Worm (Caenorhabditis elegans) whole organism, L1 larva: ENCODE measurements around the gene algn-3.

Experiments used
- C34B4.2 ChIP-seq: sonication (generic microtip); optimal IDR thresholded peaks from 2 replicates; lab custom pipeline; 2017; ENCODE audit warnings: mild to moderate bottlenecking, missing genetic modification characterization, missing compliant biosample characterization
- alr-1 ChIP-seq: fragments of 200-800 bp; sonication (Bioruptor generic); optimal IDR thresholded peaks from 2 replicates; lab custom pipeline; 2018; ENCODE audit warnings: borderline replicate concordance, mild to moderate bottlenecking, missing genetic modification characterization, missing compliant biosample characterization
- blmp-1 ChIP-seq: fragments of 150-350 bp; optimal IDR thresholded peaks from 2 replicates; lab custom pipeline; 2014; ENCODE audit warnings: missing biosample characterization, missing genetic modification characterization
- ceh-82 ChIP-seq, 3 experiments: fragments of 150-350 bp in 1 of 3; sonication (generic microtip) in 2 of 3; optimal IDR thresholded peaks; 2 replicates each; lab custom pipeline; 2014 to 2017; ENCODE audit warnings: missing biosample characterization in 3 of 3, missing genetic modification characterization in 3 of 3
- ceh-88 ChIP-seq: fragments of 200-800 bp; sonication (Bioruptor generic); IDR thresholded peaks from 2 replicates; pipeline ENCODE4 v1.3.6; 2022; ENCODE audit warnings: missing genetic modification characterization, missing compliant biosample characterization
- ceh-90 ChIP-seq: sonication (generic microtip); optimal IDR thresholded peaks from 2 replicates; lab custom pipeline; 2016; ENCODE audit warnings: missing genetic modification characterization, missing compliant biosample characterization
- dpl-1 ChIP-seq, 3 experiments: fragments of 150-350 bp in 2 of 3; sonication (generic microtip) in 1 of 3; optimal IDR thresholded peaks; 2 replicates each; lab custom pipeline; 2014 to 2017; ENCODE audit warnings: missing biosample characterization in 3 of 3, missing genetic modification characterization in 3 of 3, missing genetic modification reagents in 3 of 3
- dsc-1 ChIP-seq: sonication (generic microtip); optimal IDR thresholded peaks from 2 replicates; lab custom pipeline; 2016; ENCODE audit warnings: mild to moderate bottlenecking, missing genetic modification characterization, missing compliant biosample characterization
- efl-1 ChIP-seq, 4 experiments: fragments of 150-350 bp; optimal IDR thresholded peaks in 3 of 4; peaks in 1 of 4; 1 replicate in 1 of 4; 2 replicates in 3 of 4; lab custom pipeline; 2014; ENCODE audit warnings: missing biosample characterization in 2 of 4, missing genetic modification characterization in 2 of 4, missing genetic modification reagents in 2 of 4
- ets-5 ChIP-seq: fragments of 200-800 bp; sonication (Bioruptor generic); IDR thresholded peaks from 2 replicates; pipeline ENCODE4 v1.3.6; 2022; ENCODE audit warnings: missing genetic modification characterization, missing compliant biosample characterization
- fkh-4 ChIP-seq: sonication (generic microtip); optimal IDR thresholded peaks from 2 replicates; lab custom pipeline; 2016; ENCODE audit warnings: missing compliant biosample characterization, missing genetic modification characterization, borderline replicate concordance
- grh-1 ChIP-seq: fragments of 200-800 bp; sonication (Bioruptor generic); IDR thresholded peaks from 2 replicates; pipeline ENCODE4 v1.3.6; 2022; ENCODE audit warnings: missing genetic modification reagents, missing genetic modification characterization, missing compliant biosample characterization
- hlh-4 ChIP-seq: sonication (generic microtip); optimal IDR thresholded peaks from 2 replicates; lab custom pipeline; 2016; ENCODE audit warnings: mild to moderate bottlenecking, missing genetic modification characterization, missing compliant biosample characterization
- irx-1 ChIP-seq: sonication (generic microtip); optimal IDR thresholded peaks from 2 replicates; lab custom pipeline; 2016; ENCODE audit warnings: missing genetic modification characterization, missing compliant biosample characterization
- isw-1 ChIP-seq: fragments of 200-800 bp; sonication (Bioruptor generic); IDR thresholded peaks from 2 replicates; pipeline ENCODE4 v1.3.6; 2022; ENCODE audit warnings: missing genetic modification characterization, missing compliant biosample characterization
- jun-1 ChIP-seq: fragments of 150-350 bp; optimal IDR thresholded peaks from 2 replicates; lab custom pipeline; 2014; ENCODE audit warnings: missing biosample characterization, missing genetic modification reagents, missing genetic modification characterization
- lin-13 ChIP-seq: fragments of 150-350 bp; optimal IDR thresholded peaks from 2 replicates; lab custom pipeline; 2014; ENCODE audit warnings: missing biosample characterization, missing genetic modification reagents, missing genetic modification characterization
- lin-35 ChIP-seq, 2 experiments: fragments of 150-350 bp; optimal IDR thresholded peaks; 2 replicates each; lab custom pipeline; 2014; ENCODE audit warnings: missing biosample characterization in 2 of 2, missing genetic modification characterization in 2 of 2, missing genetic modification reagents in 2 of 2
- lir-3 ChIP-seq: sonication (generic microtip); optimal IDR thresholded peaks from 2 replicates; lab custom pipeline; 2016; ENCODE audit warnings: mild to moderate bottlenecking, missing genetic modification characterization, moderate library complexity, missing compliant biosample characterization; ENCODE audit not compliant: poor library complexity
- mab-9 ChIP-seq: fragments of 200-800 bp; sonication (Bioruptor generic); IDR thresholded peaks from 2 replicates; pipeline ENCODE4 v1.3.6; 2022; ENCODE audit warnings: missing genetic modification reagents, missing genetic modification characterization, missing compliant biosample characterization
- nhr-11 ChIP-seq: fragments of 150-350 bp; optimal IDR thresholded peaks from 2 replicates; lab custom pipeline; 2014; ENCODE audit warnings: missing biosample characterization, missing genetic modification characterization
- nhr-12 ChIP-seq: sonication (generic microtip); optimal IDR thresholded peaks from 2 replicates; lab custom pipeline; 2017; ENCODE audit warnings: missing biosample characterization, missing genetic modification characterization
- nhr-71 ChIP-seq: sonication (generic microtip); optimal IDR thresholded peaks from 2 replicates; lab custom pipeline; 2016; ENCODE audit warnings: mild to moderate bottlenecking, missing genetic modification characterization, moderate library complexity, missing compliant biosample characterization
- nhr-85 ChIP-seq: sonication (generic microtip); peaks from one replicate; lab custom pipeline; 2016; ENCODE audit warnings: missing genetic modification characterization, inconsistent platforms, missing compliant biosample characterization
- pag-3 ChIP-seq: sonication (generic microtip); optimal IDR thresholded peaks from 2 replicates; lab custom pipeline; 2017; ENCODE audit warnings: missing genetic modification characterization, mild to moderate bottlenecking, missing compliant biosample characterization, antibody characterized with exemption, borderline replicate concordance; ENCODE audit not compliant: insufficient read depth
- pax-3 ChIP-seq: fragments of 200-800 bp; sonication (Bioruptor generic); optimal IDR thresholded peaks from 2 replicates; lab custom pipeline; 2018; ENCODE audit warnings: mild to moderate bottlenecking, missing genetic modification characterization, moderate library complexity, missing compliant biosample characterization
- pqm-1 ChIP-seq: sonication (generic microtip); optimal IDR thresholded peaks from 3 replicates; lab custom pipeline; 2017; ENCODE audit warnings: missing biosample characterization, missing genetic modification characterization
- snpc-4 ChIP-seq: fragments of 150-350 bp; optimal IDR thresholded peaks from 2 replicates; lab custom pipeline; 2014; ENCODE audit warnings: missing biosample characterization, missing genetic modification characterization
- sptf-1 ChIP-seq: fragments of 150-350 bp; optimal IDR thresholded peaks from 2 replicates; lab custom pipeline; 2014; ENCODE audit warnings: missing biosample characterization, missing genetic modification characterization
- swsn-7 ChIP-seq: sonication (generic microtip); optimal IDR thresholded peaks from 2 replicates; lab custom pipeline; 2016; ENCODE audit warnings: missing genetic modification characterization, missing compliant biosample characterization
- tlp-1 ChIP-seq: fragments of 150-350 bp; optimal IDR thresholded peaks from 2 replicates; lab custom pipeline; 2014; ENCODE audit warnings: missing biosample characterization, missing genetic modification characterization
- unc-62 ChIP-seq: fragments of 150-350 bp; optimal IDR thresholded peaks from 2 replicates; lab custom pipeline; 2014; ENCODE audit warnings: missing biosample characterization, missing genetic modification reagents, missing genetic modification characterization
- zip-4 ChIP-seq: fragments of 200-800 bp; sonication (Bioruptor generic); optimal IDR thresholded peaks from 2 replicates; lab custom pipeline; 2018; ENCODE audit warnings: mild to moderate bottlenecking, missing genetic modification characterization, moderate library complexity, missing compliant biosample characterization

The algn-3 gene

ce11 chrII:14129191-14129590, 3.4 kb downstream of the algn-3 start:
- TF ChIP-seq dsc-1 (tag; lab: Kevin White, UChicago), result no peak

DNA sequence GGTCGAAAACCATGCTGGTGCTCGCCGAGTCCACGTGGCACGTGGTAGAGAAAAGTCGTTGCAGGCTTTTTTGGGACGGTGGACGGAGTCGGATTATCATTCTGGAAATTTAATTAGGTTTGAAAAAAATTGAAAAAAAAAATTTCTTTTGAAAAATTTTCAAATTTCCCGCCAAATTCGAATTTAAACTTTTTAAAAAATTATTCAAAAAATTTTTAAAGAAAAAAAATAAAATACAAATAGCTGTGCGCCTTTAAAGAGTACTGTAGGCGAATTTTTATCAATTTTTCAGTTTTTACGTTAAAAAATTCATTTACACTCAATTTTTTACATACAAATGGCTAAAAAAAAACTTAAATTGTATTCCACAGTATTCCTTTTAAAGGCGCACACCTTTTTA, 5.8 kb downstream of the algn-3 start, which contains the start of gene K09E4.3:
Gene K09E4.3 (minus strand): TSS at position 101 of the 400 bp plus-strand sequence.
- TF ChIP-seq nhr-71 (tag; lab: Kevin White, UChicago), result no peak
- no peak for TF ChIP-seq isw-1
- TF ChIP-seq lin-35 (GFP tag; optimal IDR thresholded peaks at IDR 0.05; lab: Kevin White, UChicago), result no peak
- TF ChIP-seq lin-13, result no peak
- TF ChIP-seq ceh-90 (tag; lab: Kevin White, UChicago), result no peak
- no peak for TF ChIP-seq ceh-82 (tag; optimal IDR thresholded peaks at IDR 0.05; lab: Kevin White, UChicago)
- no peak for TF ChIP-seq ets-5 (GFP tag; lab: Robert Waterston, UW)
- TF ChIP-seq pax-3 (tag; lab: Kevin White, UChicago), result no peak
- TF ChIP-seq C34B4.2, result no peak
- TF ChIP-seq fkh-4 (tag; lab: Kevin White, UChicago), result no peak
- no peak for TF ChIP-seq alr-1
- no peak for TF ChIP-seq ceh-88 (GFP tag; lab: Robert Waterston, UW)

ce11 chrII:14122065-14122464, 10.6 kb downstream of the algn-3 start, which contains the start of gene K09E4.4:
TSS of gene K09E4.4 (minus strand) at chrII:14122165.
- no peak for TF ChIP-seq unc-62 (GFP tag; lab: Kevin White, UChicago)
- TF ChIP-seq nhr-11 (tag; lab: Kevin White, UChicago), result no peak
- no peak for TF ChIP-seq dpl-1 (GFP tag; optimal IDR thresholded peaks at IDR 0.05; lab: Kevin White, UChicago)
- TF ChIP-seq efl-1 (optimal IDR thresholded peaks at IDR 0.05; lab: Kevin White, UChicago), result no peak
- peak in 1 of 2 experiments; percentile 5 for TF ChIP-seq efl-1 (GFP tag; optimal IDR thresholded peaks at IDR 0.05 in 1 of 2; lab: Kevin White, UChicago)
- no peak for TF ChIP-seq grh-1 (GFP tag; lab: Robert Waterston, UW)
- no peak for TF ChIP-seq irx-1 (tag; lab: Kevin White, UChicago)

ce11 chrII:14118391-14118790, 14.2 kb downstream of the algn-3 start:
- peak; percentile 70 for TF ChIP-seq snpc-4
- no peak for TF ChIP-seq isw-1

ce11 chrII:14112842-14113241, 19.8 kb downstream of the algn-3 start:
- TF ChIP-seq blmp-1 (tag; lab: Kevin White, UChicago), result peak; percentile 65
- TF ChIP-seq grh-1 (GFP tag; lab: Robert Waterston, UW), result no peak
- TF ChIP-seq mab-9, result no peak
- TF ChIP-seq, all 84 proteins: peak for 1

ce11 chrII:14109184-14109664, 23.4 kb downstream of the algn-3 start, which contains the start of gene cpg-7:
TSS of gene cpg-7 (minus strand) at chrII:14109234.
- TF ChIP-seq pqm-1 (no peak), sptf-1 (tag; lab: Kevin White, UChicago) (no peak), nhr-85 (no peak), lin-13 (no peak), swsn-7 (no peak), pag-3 (tag; lab: Kevin White, UChicago) (no peak), zip-4 (GFP tag; lab: Kevin White, UChicago) (no peak), isw-1 (no peak), nhr-12 (no peak), hlh-4 (no peak), tlp-1 (no peak), nhr-71 (tag; lab: Kevin White, UChicago) (no peak), efl-1 (optimal IDR thresholded peaks at IDR 0.05; lab: Kevin White, UChicago) (no peak), efl-1 (GFP tag; optimal IDR thresholded peaks at IDR 0.05 in 1 of 2; lab: Kevin White, UChicago) (no peak), ceh-88 (GFP tag; lab: Robert Waterston, UW) (no peak), lir-3 (no peak), jun-1 (tag; lab: Kevin White, UChicago) (no peak), ets-5 (GFP tag; lab: Robert Waterston, UW) (no peak)
- TF ChIP-seq, all 84 proteins: peak for 0
